Worm (Caenorhabditis elegans) whole organism, L4 larva: ENCODE results near the gene Y37A1B.4.

Source experiments
- T26A8.4 ChIP-seq: fragments of 200-800 bp; sonication (Bioruptor generic); IDR thresholded peaks from 2 replicates; pipeline ENCODE4 v1.3.6; 2022; ENCODE audit warnings: missing genetic modification characterization, missing compliant biosample characterization
- ceh-44 ChIP-seq: fragments of 200-800 bp; sonication (Bioruptor generic); IDR thresholded peaks from 2 replicates; pipeline ENCODE4 v1.3.6; 2022; ENCODE audit warnings: missing genetic modification reagents, missing genetic modification characterization, missing compliant biosample characterization
- fos-1 ChIP-seq: fragments of 150-350 bp; optimal IDR thresholded peaks from 2 replicates; lab custom pipeline; 2014; ENCODE audit warnings: missing biosample characterization, missing genetic modification characterization
- jun-1 ChIP-seq: fragments of 150-350 bp; optimal IDR thresholded peaks from 2 replicates; lab custom pipeline; 2014; ENCODE audit warnings: missing biosample characterization, missing genetic modification reagents, missing genetic modification characterization
- lin-39 ChIP-seq: fragments of 150-350 bp; optimal IDR thresholded peaks from 2 replicates; lab custom pipeline; 2014; ENCODE audit warnings: missing biosample characterization, missing genetic modification reagents, missing genetic modification characterization
- lir-3 ChIP-seq: sonication (generic microtip); optimal IDR thresholded peaks from 2 replicates; lab custom pipeline; 2016; ENCODE audit warnings: mild to moderate bottlenecking, missing genetic modification characterization, missing compliant biosample characterization
- mep-1 ChIP-seq: fragments of 150-350 bp; sonication (generic microtip); optimal IDR thresholded peaks from 3 replicates; lab custom pipeline; 2014; ENCODE audit warnings: missing biosample characterization, missing genetic modification characterization
- nhr-237 ChIP-seq: sonication (generic microtip); optimal IDR thresholded peaks from 2 replicates; lab custom pipeline; 2017; ENCODE audit warnings: missing biosample characterization, missing genetic modification characterization
- nhr-28 ChIP-seq: fragments of 150-350 bp; optimal IDR thresholded peaks from 2 replicates; lab custom pipeline; 2014; ENCODE audit warnings: missing biosample characterization, missing genetic modification characterization
- skn-1 ChIP-seq: fragments of 150-350 bp; optimal IDR thresholded peaks from 2 replicates; lab custom pipeline; 2014; ENCODE audit warnings: missing biosample characterization, missing genetic modification characterization
- vab-7 ChIP-seq: fragments of 200-800 bp; sonication (Bioruptor generic); IDR thresholded peaks from 2 replicates; pipeline ENCODE4 v1.3.6; 2022; ENCODE audit warnings: missing genetic modification reagents, missing genetic modification characterization, missing compliant biosample characterization

- TF ChIP-seq vab-7, result 0 out of 2 replicates have a peak, but pooled peaks have one; percentile 8
- peak; percentile 49 for TF ChIP-seq lin-39
- TF ChIP-seq nhr-237 (tag; lab: Kevin White, UChicago), result peak; percentile 35
- TF ChIP-seq nhr-28 (tag; lab: Kevin White, UChicago), result peak; percentile 74
- peak; percentile 18 for TF ChIP-seq skn-1
- TF ChIP-seq ceh-44 (GFP tag; lab: Robert Waterston, UW), result no peak
- no peak for TF ChIP-seq fos-1 (tag; lab: Kevin White, UChicago)
- peak; percentile 61 for TF ChIP-seq jun-1
- peak; percentile 87 for TF ChIP-seq mep-1 (tag; lab: Kevin White, UChicago)
- TF ChIP-seq T26A8.4 (GFP tag; lab: Robert Waterston, UW), result peak; percentile 94
- peak; percentile 24 for TF ChIP-seq lir-3
Observed at ce11 chrIV:14033752-14034570, 26.6 kb downstream of the Y37A1B.4 start.
